Worm (Caenorhabditis elegans) whole organism, L4/young adult: Measurements from ENCODE around the gene Y17G7B.3.

ENCODE experiments used
- dao-5 ChIP-seq: sonication (generic microtip); optimal IDR thresholded peaks from 2 replicates; lab custom pipeline; 2016; ENCODE audit warnings: missing genotype, missing genetic modification characterization, moderate library complexity, missing compliant biosample characterization
- him-1 ChIP-seq: sonication (generic microtip); optimal IDR thresholded peaks from 2 replicates; lab custom pipeline; 2016; ENCODE audit warnings: missing genotype, missing genetic modification reagents, missing genetic modification characterization, missing compliant biosample characterization

DNA sequence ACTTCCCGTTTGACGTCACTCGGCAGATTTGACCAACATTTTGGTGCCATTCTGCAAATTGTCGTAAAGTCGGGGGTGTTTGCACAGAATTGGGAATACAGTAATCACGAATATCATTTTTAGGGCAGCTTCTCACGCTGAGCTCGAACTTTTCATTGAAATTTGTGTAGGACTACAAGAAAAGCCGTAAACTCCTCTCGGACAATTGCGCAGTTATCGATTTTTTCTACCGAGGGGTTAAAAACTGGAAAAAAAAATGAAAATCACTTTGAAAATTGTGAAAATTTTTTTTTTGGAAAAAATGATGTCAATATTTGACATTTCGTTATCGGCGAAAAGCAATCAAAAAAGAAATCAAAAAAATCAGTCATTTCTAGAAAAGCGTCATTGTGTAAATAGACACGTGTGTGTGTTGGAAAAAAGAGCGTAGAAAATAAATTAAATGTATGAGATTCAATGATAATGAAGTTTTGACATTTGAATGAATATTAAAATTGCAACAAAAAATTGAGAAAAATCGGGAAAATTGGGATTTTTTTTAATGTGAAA is 38.9 kb downstream of the Y17G7B.3 start, which contains the start of gene Y17G7B.8:
- TF ChIP-seq him-1 (tag; lab: Kevin White, UChicago) = no peak
- TF ChIP-seq dao-5 = no peak
